Worm (Caenorhabditis elegans): ENCODE measurements around the gene ZK381.8.

DNA sequence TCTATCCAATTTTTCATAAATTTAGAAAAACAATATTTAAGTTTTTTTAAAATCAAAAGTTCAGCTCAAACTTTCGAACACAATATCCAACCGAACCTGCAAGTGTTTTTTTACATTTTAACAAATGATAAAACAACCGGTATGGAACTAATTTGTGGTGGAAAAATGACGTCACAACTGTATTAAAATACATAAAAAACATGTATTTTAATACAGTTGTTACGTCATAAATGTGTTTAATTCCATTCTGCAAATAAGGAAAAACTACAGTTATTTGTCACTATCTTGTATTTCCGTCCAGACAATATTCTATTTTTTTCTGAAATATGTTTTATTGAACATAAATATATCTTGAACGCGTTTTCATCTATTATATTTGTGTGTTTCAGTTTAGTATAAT lies 42.0 kb upstream of the ZK381.8 start:
- TF ChIP-seq nhr-23 (tag; optimal IDR thresholded peaks at IDR 0.05) = no peak
- TF ChIP-seq unc-39 (tag; optimal IDR thresholded peaks at IDR 0.05) = no peak
- no peak for TF ChIP-seq nhr-12 (tag; optimal IDR thresholded peaks at IDR 0.05)
- TF ChIP-seq egl-5 (tag; optimal IDR thresholded peaks at IDR 0.05) = no peak
- no peak for TF ChIP-seq R02D3.7 (tag; optimal IDR thresholded peaks at IDR 0.05)
- no peak for TF ChIP-seq lin-15B (tag; optimal IDR thresholded peaks at IDR 0.05)
- TF ChIP-seq nhr-76 (tag; optimal IDR thresholded peaks at IDR 0.05) = no peak
- TF ChIP-seq nhr-77 (tag; optimal IDR thresholded peaks at IDR 0.05) = no peak
- TF ChIP-seq elt-2 (tag; optimal IDR thresholded peaks at IDR 0.05) = no peak
- TF ChIP-seq lin-39 (tag; optimal IDR thresholded peaks at IDR 0.05) = no peak
- TF ChIP-seq nhr-11 (tag; optimal IDR thresholded peaks at IDR 0.05) = no peak
- no peak for TF ChIP-seq daf-12 (tag; optimal IDR thresholded peaks at IDR 0.05)
